Worm (Caenorhabditis elegans): ENCODE measurements around the gene Y75B12B.10.

The Y75B12B.10 gene

ce11 chrV:15199768-15200167, at the start of gene Y75B12B.10:
TSS of gene Y75B12B.10 (plus strand) at chrV:15200068.
- TF ChIP-seq attf-3 (GFP tag; conservative IDR thresholded peaks at IDR 0.05) (no peak), ZK185.1 (tag; optimal IDR thresholded peaks at IDR 0.05; ENCODE audit: poor library complexity, severe bottlenecking) (no peak), F49E8.2 (tag; optimal IDR thresholded peaks at IDR 0.05; ENCODE audit: insufficient read depth) (no peak), rpc-1 (optimal IDR thresholded peaks at IDR 0.05) (no peak), rpc-1 (tag; optimal IDR thresholded peaks at IDR 0.05) (no peak), lag-1 (GFP tag; IDR thresholded peaks at IDR 0.05) (no peak), Y56A3A.18 (GFP tag; IDR thresholded peaks at IDR 0.05) (no peak), aptf-3 (GFP tag; IDR thresholded peaks at IDR 0.05) (no peak)

ce11 chrV:15150176-15150575, 49.7 kb upstream of the Y75B12B.10 start:
- TF ChIP-seq Y56A3A.18 (GFP tag; IDR thresholded peaks at IDR 0.05) (no peak), xnd-1 (tag; optimal IDR thresholded peaks at IDR 0.05) (no peak), ceh-40 (GFP tag; IDR thresholded peaks at IDR 0.05) (no peak), hlh-26 (GFP tag; conservative IDR thresholded peaks at IDR 0.05) (no peak), repo-1 (tag; optimal IDR thresholded peaks at IDR 0.05) (no peak), F52B5.7 (tag; optimal IDR thresholded peaks at IDR 0.05) (no peak), fkh-3 (tag; optimal IDR thresholded peaks at IDR 0.05) (no peak), ztf-3 (GFP tag; optimal IDR thresholded peaks at IDR 0.05) (no peak), Y67H2A.10 (GFP tag; conservative IDR thresholded peaks at IDR 0.05) (no peak), ztf-26 (tag; optimal IDR thresholded peaks at IDR 0.05) (no peak), ceh-79 (tag; optimal IDR thresholded peaks at IDR 0.05) (no peak), bed-1 (GFP tag; IDR thresholded peaks at IDR 0.05) (no peak), T07F8.4 (tag; optimal IDR thresholded peaks at IDR 0.05) (no peak), lsy-27 (tag; optimal IDR thresholded peaks at IDR 0.05; ENCODE audit: borderline replicate concordance, insufficient read depth) (no peak)

DNA sequence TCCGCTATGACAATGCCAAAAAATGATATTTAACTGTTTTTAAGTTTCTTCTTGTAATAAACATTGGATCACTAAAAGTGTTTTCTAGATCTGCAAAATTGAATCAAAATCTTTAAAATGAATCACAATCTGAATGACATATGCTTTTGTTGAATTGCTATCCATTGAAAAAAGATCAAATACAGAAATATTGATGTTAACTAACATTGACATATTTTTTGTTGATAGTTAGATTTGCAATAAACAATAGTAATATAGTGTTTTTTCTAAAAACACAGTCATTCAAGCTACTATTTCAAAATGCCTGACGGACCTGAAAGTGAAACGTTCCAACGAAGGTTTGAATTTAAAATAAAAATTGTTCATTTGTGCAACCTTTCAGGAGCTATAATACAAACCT, 49.2 kb upstream of the Y75B12B.10 start, which contains the start of gene T09F5.2:
T09F5.2 (plus strand) TSS at position 301 of the 400 bp plus-strand sequence.
- TF ChIP-seq ztf-26 (tag; optimal IDR thresholded peaks at IDR 0.05) (no peak), snpc-1.1 (tag; optimal IDR thresholded peaks at IDR 0.05; ENCODE audit: insufficient read depth) (no peak), cebp-1 (GFP tag; IDR thresholded peaks at IDR 0.05) (no peak), cebp-1 (tag; optimal IDR thresholded peaks at IDR 0.05) (no peak), Y79H2A.3 (GFP tag; conservative IDR thresholded peaks at IDR 0.05) (no peak), F33H1.4 (GFP tag; IDR thresholded peaks at IDR 0.05) (no peak), tbp1 (GFP tag; optimal IDR thresholded peaks at IDR 0.05) (no peak), attf-3 (GFP tag; conservative IDR thresholded peaks at IDR 0.05) (no peak), rec-8 (tag; optimal IDR thresholded peaks at IDR 0.05) (no peak), F49E8.2 (tag; optimal IDR thresholded peaks at IDR 0.05; ENCODE audit: insufficient read depth) (no peak), Y56A3A.18 (GFP tag; IDR thresholded peaks at IDR 0.05) (no peak)

DNA sequence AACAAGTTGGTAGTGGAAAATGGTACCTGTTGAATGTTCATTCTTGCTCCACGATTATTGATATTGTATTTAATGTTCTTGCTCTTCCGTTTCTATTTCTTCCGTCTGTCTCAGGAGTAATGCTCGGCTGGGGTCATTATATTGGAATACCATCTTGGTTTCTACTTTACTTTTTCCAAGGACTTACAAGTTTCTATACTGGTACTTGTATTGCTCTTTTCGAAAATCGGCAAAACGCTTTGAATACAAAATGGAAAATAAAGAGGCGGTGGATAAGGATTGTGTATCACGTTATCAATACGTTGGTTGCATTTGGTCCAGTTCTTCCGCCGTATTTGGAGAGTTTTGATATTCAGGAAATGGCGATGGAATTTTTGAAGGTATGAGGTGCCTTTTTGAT, 47.9 kb upstream of the Y75B12B.10 start:
- TF ChIP-seq C06A6.2 (GFP tag; conservative IDR thresholded peaks at IDR 0.05) (no peak), ccch-3 (GFP tag; optimal IDR thresholded peaks at IDR 0.05) (no peak), fkh-3 (tag; optimal IDR thresholded peaks at IDR 0.05) (no peak), B0019.2 (GFP tag; conservative IDR thresholded peaks at IDR 0.05) (no peak), Y95B8A.8 (GFP tag; IDR thresholded peaks at IDR 0.05) (no peak), attf-6 (GFP tag; IDR thresholded peaks at IDR 0.05) (no peak), madf-10 (tag; optimal IDR thresholded peaks at IDR 0.05) (no peak)

Measured in whole organism, young adult.